Worm (Caenorhabditis elegans): Measurements from ENCODE around the gene best-14.

- TF ChIP-seq duxl-1 (tag; optimal IDR thresholded peaks at IDR 0.05; ENCODE audit: poor library complexity) (no peak), ces-1 (GFP tag; optimal IDR thresholded peaks at IDR 0.05) (no peak), unc-130 (GFP tag; optimal IDR thresholded peaks at IDR 0.05) (no peak), dmd-6 (GFP tag; IDR thresholded peaks at IDR 0.05) (no peak), snpc-4 (tag; optimal IDR thresholded peaks at IDR 0.05) (no peak), nhr-237 (tag; optimal IDR thresholded peaks at IDR 0.05) (no peak), hif-1 (tag; optimal IDR thresholded peaks at IDR 0.05) (no peak), nhr-11 (tag; optimal IDR thresholded peaks at IDR 0.05) (no peak), ceh-82 (tag; optimal IDR thresholded peaks at IDR 0.05) (no peak), ama-1 (optimal IDR thresholded peaks at IDR 0.05) (no peak), skn-1 (tag; optimal IDR thresholded peaks at IDR 0.05) (no peak), mxl-2 (GFP tag; conservative IDR thresholded peaks at IDR 0.05) (no peak), nhr-76 (tag; optimal IDR thresholded peaks at IDR 0.05) (no peak), hlh-30 (tag; optimal IDR thresholded peaks at IDR 0.05; ENCODE audit: insufficient read depth) (no peak)
Observed at ce11 chrV:10602051-10602937, 44.5 kb downstream of the best-14 start, which contains the start of gene H27A22.1.

Measured in whole organism, L4 larva.